Fruit fly (Drosophila melanogaster) whole organism, wandering third instar larva: ENCODE measurements around the gene CG5180.

Experiments used
- Dfd ChIP-seq: fragments of >200 bp; optimal IDR thresholded peaks from 2 replicates; lab custom pipeline; 2017; ENCODE audit warnings: missing biosample characterization, missing genetic modification characterization
- Dif ChIP-seq: fragments of 200-275, 200-300 bp; sonication (Bioruptor generic); optimal IDR thresholded peaks from 2 replicates; lab custom pipeline; 2018; ENCODE audit warnings: missing biosample characterization, missing genetic modification characterization; ENCODE audit not compliant: partially characterized antibody
- HLH106 ChIP-seq: fragments of 200-800 bp; optimal IDR thresholded peaks from 3 replicates; lab custom pipeline; 2019; ENCODE audit warnings: missing biosample characterization, mild to moderate bottlenecking, missing genetic modification characterization, moderate library complexity
- OdsH ChIP-seq: fragments of 200-800 bp; sonication (Bioruptor generic); optimal IDR thresholded peaks from 2 replicates; lab custom pipeline; 2016; ENCODE audit warnings: missing biosample characterization, mild to moderate bottlenecking, missing genetic modification characterization
- Sp1 ChIP-seq: fragments of 200-800 bp; sonication (Bioruptor generic); optimal IDR thresholded peaks from 3 replicates; lab custom pipeline; 2019; ENCODE audit warnings: missing biosample characterization, mild to moderate bottlenecking, missing genetic modification characterization, moderate library complexity
- dl ChIP-seq, 2 experiments: fragments of 175-275, 200-275 bp in 1 of 2; fragments of 200-275 bp in 1 of 2; sonication (Bioruptor generic); optimal IDR thresholded peaks; lab custom pipeline; 2018; ENCODE audit warnings: mild to moderate bottlenecking in 2 of 2, missing biosample characterization in 2 of 2, missing genetic modification characterization in 2 of 2, moderate library complexity in 2 of 2; ENCODE audit not compliant: partially characterized antibody in 2 of 2, insufficient read depth in 1 of 2
- h ChIP-seq: fragments of 200-800 bp; sonication (Bioruptor generic); optimal IDR thresholded peaks from 3 replicates; lab custom pipeline; 2016; ENCODE audit warnings: missing biosample characterization, mild to moderate bottlenecking, missing genetic modification characterization
- jim ChIP-seq: fragments of 175-275, 200-325 bp; sonication (Bioruptor generic); optimal IDR thresholded peaks from 2 replicates; lab custom pipeline; 2016; ENCODE audit warnings: missing biosample characterization, mild to moderate bottlenecking, missing genetic modification characterization
- lola ChIP-seq: fragments of >200 bp; optimal IDR thresholded peaks from 2 replicates; lab custom pipeline; 2017; ENCODE audit warnings: missing biosample characterization, missing genetic modification characterization
- pan ChIP-seq: fragments of >200 bp; optimal IDR thresholded peaks from 2 replicates; lab custom pipeline; 2017
- psq ChIP-seq: fragments of 200-800 bp; sonication (Bioruptor generic); optimal IDR thresholded peaks from 3 replicates; lab custom pipeline; 2017; ENCODE audit warnings: missing biosample characterization, mild to moderate bottlenecking, missing genetic modification characterization, moderate library complexity
- rgr ChIP-seq: fragments of 200-800 bp; sonication (Bioruptor generic); optimal IDR thresholded peaks from 3 replicates; lab custom pipeline; 2016; ENCODE audit warnings: missing biosample characterization, mild to moderate bottlenecking, missing genetic modification characterization
- usp ChIP-seq: fragments of >200 bp; optimal IDR thresholded peaks from 2 replicates; lab custom pipeline; 2017; ENCODE audit warnings: missing biosample characterization, missing genetic modification characterization

DNA sequence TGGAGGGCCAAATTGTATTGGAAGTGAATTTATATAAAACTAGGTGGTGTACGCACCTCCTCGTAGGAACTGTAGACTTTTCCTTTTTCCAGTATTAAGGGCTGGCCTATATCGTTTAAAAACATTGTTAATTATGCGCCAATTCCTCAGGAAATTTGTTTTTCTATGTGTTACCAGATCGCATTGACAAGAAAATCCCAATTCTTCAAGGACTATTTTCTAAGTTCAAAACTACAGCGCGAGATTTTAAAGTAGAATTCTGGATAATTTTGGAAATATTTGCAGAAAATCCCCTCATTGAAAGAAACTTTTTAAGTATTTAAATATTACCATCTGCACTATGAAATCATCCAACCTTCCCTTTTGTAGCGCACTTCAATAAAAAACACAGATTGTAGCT, 23.6 kb downstream of the CG5180 start, which contains the start of gene CG34008:
- TF ChIP-seq usp (GFP tag; lab: Kevin White, UChicago) = no peak
- no peak for TF ChIP-seq HLH106 (tag; lab: Kevin White, UChicago)
- TF ChIP-seq h = no peak
- TF ChIP-seq OdsH (GFP tag; lab: Kevin White, UChicago) = no peak
- TF ChIP-seq rgr = no peak
- TF ChIP-seq dl (GFP tag; optimal IDR thresholded peaks at IDR 0.05; lab: Kevin White, UChicago; ENCODE audit: insufficient read depth in 1 of 2, partially characterized antibody in 2 of 2) = no peak
- TF ChIP-seq pan (lab: Kevin White, UChicago) = no peak
- TF ChIP-seq Sp1 (GFP tag; lab: Kevin White, UChicago) = no peak
- TF ChIP-seq psq (GFP tag; lab: Kevin White, UChicago) = no peak
- no peak for TF ChIP-seq jim (GFP tag; lab: Kevin White, UChicago)
- TF ChIP-seq Dfd (GFP tag; lab: Kevin White, UChicago) = no peak
- TF ChIP-seq lola (GFP tag; lab: Kevin White, UChicago) = no peak
- TF ChIP-seq Dif (GFP tag; lab: Kevin White, UChicago) = no peak
